Worm (Caenorhabditis elegans) whole organism, L4 larva: ENCODE measurements around the gene rpt-1.

Source experiments
- F44E2.7 ChIP-seq: fragments of 200-800 bp; sonication (Bioruptor generic); IDR thresholded peaks from 2 replicates; pipeline ENCODE4 v2.1.2; 2022; ENCODE audit warnings: missing genetic modification characterization, missing compliant biosample characterization
- aha-1 ChIP-seq: fragments of 150-350 bp; peaks from one replicate; lab custom pipeline; 2014; ENCODE audit warnings: missing biosample characterization, missing genetic modification characterization
- ces-1 ChIP-seq: fragments of 150-350 bp; sonication (generic microtip); optimal IDR thresholded peaks from 4 replicates; lab custom pipeline; 2014; ENCODE audit warnings: missing biosample characterization, missing genetic modification reagents, missing genetic modification characterization
- daf-16 ChIP-seq, 3 experiments: sonication (generic microtip); optimal IDR thresholded peaks; 2 replicates each; lab custom pipeline; 2016 to 2017; ENCODE audit warnings: missing genetic modification characterization in 3 of 3, missing genetic modification reagents in 3 of 3, mild to moderate bottlenecking in 2 of 3, missing compliant biosample characterization in 2 of 3, missing biosample characterization in 1 of 3, moderate library complexity in 1 of 3
- daf-19 ChIP-seq: fragments of 200-800 bp; sonication (Bioruptor generic); conservative IDR thresholded peaks from 2 replicates; pipeline ENCODE4 v1.3.6; 2022; ENCODE audit warnings: missing genetic modification characterization, missing compliant biosample characterization
- dmd-8 ChIP-seq: fragments of 200-800 bp; sonication (Bioruptor generic); IDR thresholded peaks from 2 replicates; pipeline ENCODE4 v1.3.6; 2022; ENCODE audit warnings: missing genetic modification characterization, missing compliant biosample characterization
- dpl-1 ChIP-seq: fragments of 150-350 bp; optimal IDR thresholded peaks from 2 replicates; lab custom pipeline; 2014; ENCODE audit warnings: missing biosample characterization, missing genetic modification reagents, missing genetic modification characterization
- dve-1 ChIP-seq: sonication (generic microtip); optimal IDR thresholded peaks from 2 replicates; lab custom pipeline; 2017; ENCODE audit warnings: antibody characterized with exemption, mild to moderate bottlenecking, missing genetic modification characterization, missing compliant biosample characterization; ENCODE audit not compliant: insufficient read depth
- egl-43 ChIP-seq: fragments of 200-800 bp; sonication (Bioruptor generic); IDR thresholded peaks from 2 replicates; pipeline ENCODE4 v1.3.6; 2022; ENCODE audit warnings: missing genetic modification reagents, missing genetic modification characterization, missing compliant biosample characterization
- lin-13 ChIP-seq: fragments of 150-350 bp; optimal IDR thresholded peaks from 2 replicates; lab custom pipeline; 2014; ENCODE audit warnings: missing biosample characterization, missing genetic modification reagents, missing genetic modification characterization
- lin-15B ChIP-seq: fragments of 150-350 bp; sonication (generic microtip); optimal IDR thresholded peaks from 3 replicates; lab custom pipeline; 2014; ENCODE audit warnings: missing biosample characterization, missing genetic modification characterization
- lin-29 ChIP-seq: fragments of 200-800 bp; sonication (Bioruptor generic); IDR thresholded peaks from 2 replicates; pipeline ENCODE4 v1.3.6; 2022; ENCODE audit warnings: missing genetic modification reagents, missing genetic modification characterization, missing compliant biosample characterization
- lin-38 ChIP-seq: fragments of 200-800 bp; sonication (Bioruptor generic); IDR thresholded peaks from 2 replicates; pipeline ENCODE4 v1.3.6; 2022; ENCODE audit warnings: missing genetic modification reagents, missing genetic modification characterization, missing compliant biosample characterization
- lsy-2 ChIP-seq, 2 experiments: fragments of 150-350 bp in 1 of 2; sonication (generic microtip) in 1 of 2; optimal IDR thresholded peaks; 2 replicates each; lab custom pipeline; 2014 to 2017; ENCODE audit warnings: missing biosample characterization in 2 of 2, missing genetic modification characterization in 2 of 2
- mep-1 ChIP-seq: fragments of 150-350 bp; sonication (generic microtip); optimal IDR thresholded peaks from 3 replicates; lab custom pipeline; 2014; ENCODE audit warnings: missing biosample characterization, missing genetic modification characterization
- mes-2 ChIP-seq: sonication (generic microtip); optimal IDR thresholded peaks from 2 replicates; lab custom pipeline; 2016; ENCODE audit warnings: missing genotype, mild to moderate bottlenecking, missing genetic modification characterization, missing compliant biosample characterization; ENCODE audit not compliant: poor library complexity, severe bottlenecking
- nhr-10 ChIP-seq: fragments of 150-350 bp; optimal IDR thresholded peaks from 2 replicates; lab custom pipeline; 2014; ENCODE audit warnings: missing biosample characterization, missing genetic modification characterization
- nhr-11 ChIP-seq: fragments of 150-350 bp; optimal IDR thresholded peaks from 2 replicates; lab custom pipeline; 2014; ENCODE audit warnings: missing biosample characterization, missing genetic modification characterization
- nhr-25 ChIP-seq: sonication (generic microtip); optimal IDR thresholded peaks from 2 replicates; lab custom pipeline; 2017; ENCODE audit warnings: missing genetic modification characterization, mild to moderate bottlenecking, missing compliant biosample characterization, antibody characterized with exemption, moderate library complexity, borderline replicate concordance; ENCODE audit not compliant: insufficient read depth
- nhr-48 ChIP-seq: sonication (generic microtip); optimal IDR thresholded peaks from 2 replicates; lab custom pipeline; 2016; ENCODE audit warnings: mild to moderate bottlenecking, missing genetic modification characterization, missing compliant biosample characterization
- nhr-6 ChIP-seq: fragments of 150-350 bp; optimal IDR thresholded peaks from 2 replicates; lab custom pipeline; 2014; ENCODE audit warnings: missing biosample characterization, missing genetic modification characterization
- rbr-2 ChIP-seq: sonication (generic microtip); optimal IDR thresholded peaks from 2 replicates; lab custom pipeline; 2016; ENCODE audit warnings: missing genotype, missing genetic modification characterization, missing compliant biosample characterization
- skn-1 ChIP-seq: fragments of 150-350 bp; optimal IDR thresholded peaks from 2 replicates; lab custom pipeline; 2014; ENCODE audit warnings: missing biosample characterization, missing genetic modification characterization
- snpc-1.2 ChIP-seq: fragments of 200-800 bp; sonication (Bioruptor generic); IDR thresholded peaks from 2 replicates; pipeline ENCODE4 v1.3.6; 2022; ENCODE audit warnings: missing genetic modification reagents, missing genetic modification characterization, missing compliant biosample characterization
- spr-1 ChIP-seq: sonication (generic microtip); optimal IDR thresholded peaks from 2 replicates; lab custom pipeline; 2016; ENCODE audit warnings: mild to moderate bottlenecking, missing genetic modification characterization, missing compliant biosample characterization
- spr-3 ChIP-seq: fragments of 200-800 bp; sonication (Bioruptor generic); optimal IDR thresholded peaks from 2 replicates; lab custom pipeline; 2018; ENCODE audit warnings: mild to moderate bottlenecking, missing genetic modification characterization, missing compliant biosample characterization
- unc-39 ChIP-seq: sonication (generic microtip); optimal IDR thresholded peaks from 2 replicates; lab custom pipeline; 2017; ENCODE audit warnings: missing biosample characterization, missing genetic modification characterization
- unc-62 ChIP-seq, 3 experiments: fragments of 150-350 bp in 1 of 3; sonication (generic microtip); optimal IDR thresholded peaks in 2 of 3; peaks in 1 of 3; 1 replicate in 1 of 3; 2 replicates in 2 of 3; lab custom pipeline; 2014 to 2017; ENCODE audit warnings: missing biosample characterization in 3 of 3, missing genetic modification characterization in 3 of 3, missing genetic modification reagents in 3 of 3, missing genotype in 1 of 3
- zip-2 ChIP-seq: fragments of 150-350 bp; optimal IDR thresholded peaks from 2 replicates; lab custom pipeline; 2014; ENCODE audit warnings: missing biosample characterization, missing genetic modification characterization

rpt-1 gene

DNA sequence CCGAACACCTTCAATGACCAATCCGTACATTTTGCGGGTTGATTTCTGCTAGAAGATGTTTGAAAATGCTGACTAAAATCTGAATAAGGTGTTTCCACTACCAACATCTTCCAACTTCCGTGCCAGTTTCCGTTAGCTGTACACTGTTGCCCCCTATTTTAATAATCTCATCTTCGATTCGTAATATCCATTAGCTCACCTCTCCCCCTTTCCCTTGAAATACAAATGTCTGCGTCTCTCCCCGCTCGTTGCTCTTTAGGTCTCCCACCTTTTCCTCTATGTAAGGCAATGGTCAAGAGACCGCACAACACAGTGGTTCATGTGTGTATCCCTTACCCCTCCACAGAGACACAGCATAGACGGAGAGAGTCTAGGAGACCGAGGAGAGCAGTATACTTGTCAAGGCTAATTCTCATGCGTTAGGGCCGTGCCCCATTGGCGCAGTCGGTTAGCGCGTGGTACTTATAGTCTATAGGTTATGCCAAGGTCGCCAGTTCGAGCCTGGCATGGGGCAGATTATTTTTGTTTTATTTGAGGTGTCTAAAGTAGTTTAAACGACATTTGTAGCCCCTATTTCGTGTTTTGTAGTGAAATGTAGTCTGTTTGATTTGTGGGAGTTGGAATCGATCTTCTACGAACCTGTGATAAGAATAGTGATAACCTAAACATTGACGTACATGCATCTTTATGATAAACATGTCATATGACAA lies 19.7 kb upstream of the rpt-1 start, which contains the start of gene gcy-33 (continued):
- TF ChIP-seq nhr-48 (tag; lab: Kevin White, UChicago) (peak; percentile 86), lin-38 (GFP tag; lab: Robert Waterston, UW) (peak; percentile 83), lin-13 (GFP tag; lab: Kevin White, UChicago) (peak; percentile 66), skn-1 (tag; lab: Kevin White, UChicago) (no peak), daf-19 (GFP tag; lab: Robert Waterston, UW) (peak; percentile 84), nhr-10 (peak; percentile 78)
- TF ChIP-seq, all 104 proteins: peak for 77

DNA sequence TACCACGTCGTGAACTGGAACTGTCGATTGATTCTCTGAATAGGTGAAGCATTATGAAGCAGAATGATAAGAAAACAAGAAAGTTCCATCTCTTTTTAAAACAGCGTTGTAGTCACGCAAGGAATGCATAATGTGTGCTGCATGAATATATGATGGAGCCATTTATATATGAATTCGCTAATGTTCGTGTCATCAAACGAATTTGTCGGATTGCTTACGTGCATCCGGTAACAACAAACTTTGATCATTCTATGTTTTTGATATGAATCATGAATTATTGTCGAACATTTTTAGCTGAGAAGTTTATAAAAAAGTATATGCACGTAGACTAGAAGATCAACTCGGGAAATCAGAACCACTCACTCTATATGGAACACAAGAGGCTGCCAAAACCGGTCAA lies 15.2 kb upstream of the rpt-1 start:
- TF ChIP-seq aha-1 (tag; lab: Kevin White, UChicago): peak; percentile 66
- TF ChIP-seq spr-1 (tag; lab: Kevin White, UChicago): no peak

DNA sequence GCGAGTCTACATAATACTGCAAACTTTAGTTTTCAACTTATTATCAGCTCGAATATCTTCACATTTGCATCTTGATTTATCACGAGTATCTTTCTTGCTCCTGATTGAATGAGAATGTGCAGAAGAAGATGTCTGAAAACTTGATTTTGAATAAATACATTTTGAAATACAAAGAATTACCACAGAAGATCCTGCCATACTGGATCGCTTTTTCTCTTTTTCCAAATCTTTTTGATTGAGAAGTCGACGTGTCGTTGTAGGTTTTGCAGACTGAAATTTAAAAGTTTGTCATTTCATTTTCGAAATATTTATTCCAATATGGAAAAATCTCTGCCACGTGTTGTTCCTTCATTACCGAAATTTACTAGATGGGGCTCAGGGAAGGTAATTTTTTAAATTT lies 13.7 kb upstream of the rpt-1 start, which contains the start of gene C52E4.12:
Gene C52E4.12 (plus strand): TSS at position 301 of the 400 bp plus-strand sequence.
- TF ChIP-seq spr-3 (GFP tag; lab: Kevin White, UChicago): no peak
- no peak for TF ChIP-seq dmd-8 (GFP tag; lab: Robert Waterston, UW)
- no peak for TF ChIP-seq lin-15B
- no peak for TF ChIP-seq unc-39
- no peak for TF ChIP-seq zip-2 (tag; lab: Kevin White, UChicago)
- TF ChIP-seq snpc-1.2 (GFP tag; lab: Robert Waterston, UW): no peak
- TF ChIP-seq egl-43 (GFP tag; lab: Robert Waterston, UW): no peak
- TF ChIP-seq ces-1: no peak

DNA sequence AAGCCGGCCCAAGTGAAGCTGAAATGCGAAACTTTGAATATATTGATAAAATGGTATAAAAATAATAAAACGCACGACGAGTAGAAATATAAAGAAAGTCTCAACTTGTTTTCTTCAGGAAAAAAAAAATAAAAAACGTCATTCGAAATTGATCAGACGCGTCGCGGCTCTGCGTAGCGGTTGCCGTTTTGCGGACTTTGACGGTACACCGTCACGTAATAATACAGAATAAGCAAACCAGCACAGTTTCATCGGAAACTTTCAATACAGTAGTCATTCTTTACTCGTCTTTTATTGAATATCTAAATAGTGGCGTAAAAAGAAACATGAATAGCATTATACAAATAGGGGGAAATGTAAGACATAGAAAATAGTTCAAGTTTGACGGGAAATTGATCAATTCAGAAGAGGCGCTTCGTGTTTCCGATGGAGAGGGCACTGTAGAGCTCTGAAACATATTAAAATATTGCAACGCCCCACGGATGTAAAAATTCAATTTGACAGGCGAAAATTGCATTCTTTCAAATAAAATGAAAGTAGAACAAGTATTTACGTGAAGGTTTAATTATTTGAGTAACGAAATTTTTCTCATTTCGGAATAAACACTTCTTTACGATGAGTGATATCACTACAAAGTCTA lies 11.6 kb upstream of the rpt-1 start, which contains the start of the genes cyl-1 and C52E4.7:
Gene cyl-1 (minus strand): TSS at position 18 of the 640 bp plus-strand sequence.
Gene C52E4.7 (plus strand): TSS at position 590 of the 640 bp plus-strand sequence.
- no peak for TF ChIP-seq lin-29
- TF ChIP-seq nhr-6: peak; percentile 94
- peak in 1 of 2 experiments; percentile 58 for TF ChIP-seq unc-62 (GFP tag; optimal IDR thresholded peaks at IDR 0.05 in 1 of 2; lab: Kevin White, UChicago)
- TF ChIP-seq unc-62 (tag; optimal IDR thresholded peaks at IDR 0.05; lab: Kevin White, UChicago): no peak
- no peak for TF ChIP-seq daf-16 (GFP tag; optimal IDR thresholded peaks at IDR 0.05; lab: Kevin White, UChicago)
- peak; percentile 56 for TF ChIP-seq daf-16 (tag; optimal IDR thresholded peaks at IDR 0.05; lab: Kevin White, UChicago)
- peak; percentile 41 for TF ChIP-seq aha-1 (tag; lab: Kevin White, UChicago)
- TF ChIP-seq mep-1 (tag; lab: Kevin White, UChicago): no peak
- TF ChIP-seq rbr-2: peak; percentile 45
- peak; percentile 39 for TF ChIP-seq nhr-25 (tag; lab: Kevin White, UChicago)
- peak; percentile 67 for TF ChIP-seq dpl-1 (GFP tag; lab: Kevin White, UChicago)
- TF ChIP-seq dve-1 (tag; lab: Kevin White, UChicago): peak; percentile 39
- TF ChIP-seq lin-38 (GFP tag; lab: Robert Waterston, UW): peak; percentile 56
- TF ChIP-seq lsy-2 (tag; optimal IDR thresholded peaks at IDR 0.05; lab: Kevin White, UChicago): peak in 1 of 2 experiments; percentile 72
- TF ChIP-seq mes-2 (tag; lab: Kevin White, UChicago): peak; percentile 73
- no peak for TF ChIP-seq spr-3 (GFP tag; lab: Kevin White, UChicago)
- no peak for TF ChIP-seq nhr-11 (tag; lab: Kevin White, UChicago)
- no peak for TF ChIP-seq F44E2.7
- peak; percentile 53 for TF ChIP-seq lin-13 (GFP tag; lab: Kevin White, UChicago)
